Worm (Caenorhabditis elegans) whole organism, young adult: ENCODE data around the gene pus-1.

Experiments used
- F55B11.4 ChIP-seq: sonication (generic microtip); optimal IDR thresholded peaks from 2 replicates; lab custom pipeline; 2016; ENCODE audit warnings: missing compliant biosample characterization, missing genetic modification characterization, borderline replicate concordance; ENCODE audit not compliant: insufficient read depth
- K11D2.4 ChIP-seq: fragments of 200-800 bp; sonication (Bioruptor generic); IDR thresholded peaks from 2 replicates; pipeline ENCODE4 v1.3.6; 2022; ENCODE audit warnings: missing genetic modification reagents, missing genetic modification characterization, missing compliant biosample characterization
- Y79H2A.3 ChIP-seq: fragments of 200-800 bp; sonication (Bioruptor generic); conservative IDR thresholded peaks from 2 replicates; pipeline ENCODE4 v1.3.6; 2022; ENCODE audit warnings: missing genetic modification reagents, missing genetic modification characterization, missing compliant biosample characterization
- ama-1 ChIP-seq, 3 experiments: fragments of 150-350 bp in 1 of 3; sonication (generic microtip) in 2 of 3; optimal IDR thresholded peaks; 2 replicates each; lab custom pipeline; 2014 to 2018; ENCODE audit warnings: missing biosample characterization in 2 of 3, missing genetic modification characterization in 2 of 3, missing genetic modification reagents in 2 of 3
- cebp-2 ChIP-seq: fragments of 200-800 bp; sonication (Bioruptor generic); IDR thresholded peaks from 2 replicates; pipeline ENCODE4 v1.3.6; 2022; ENCODE audit warnings: missing genetic modification characterization, missing compliant biosample characterization
- egl-44 ChIP-seq: fragments of 200-800 bp; sonication (Bioruptor generic); IDR thresholded peaks from 2 replicates; pipeline ENCODE4 v1.3.6; 2022; ENCODE audit warnings: missing genetic modification reagents, missing genetic modification characterization, missing compliant biosample characterization
- gei-17 ChIP-seq: fragments of 200-800 bp; sonication (Bioruptor generic); optimal IDR thresholded peaks from 2 replicates; lab custom pipeline; 2018; ENCODE audit warnings: mild to moderate bottlenecking, missing genetic modification characterization, missing compliant biosample characterization
- let-607 ChIP-seq, 2 experiments: fragments of 200-800 bp in 1 of 2; sonication (Bioruptor generic) in 1 of 2; sonication (generic microtip) in 1 of 2; optimal IDR thresholded peaks; 2 replicates each; lab custom pipeline; 2016 to 2018; ENCODE audit warnings: mild to moderate bottlenecking in 2 of 2, missing compliant biosample characterization in 2 of 2, missing genetic modification characterization in 2 of 2, moderate library complexity in 2 of 2, missing genotype in 1 of 2
- madf-8 ChIP-seq: fragments of 200-800 bp; sonication (Bioruptor generic); conservative IDR thresholded peaks from 2 replicates; pipeline ENCODE4 v1.3.6; 2022; ENCODE audit warnings: missing genetic modification reagents, missing genetic modification characterization, missing compliant biosample characterization
- pha-4 ChIP-seq: fragments of 150-350 bp; sonication (generic microtip); optimal IDR thresholded peaks from 2 replicates; lab custom pipeline; 2014; ENCODE audit warnings: missing biosample characterization, missing genetic modification reagents, missing genetic modification characterization
- sptf-2 ChIP-seq: fragments of 200-800 bp; sonication (Bioruptor generic); optimal IDR thresholded peaks from 2 replicates; lab custom pipeline; 2018; ENCODE audit warnings: mild to moderate bottlenecking, missing genetic modification characterization, missing compliant biosample characterization
- tbp1 ChIP-seq: fragments of 200-800 bp; sonication (Bioruptor generic); optimal IDR thresholded peaks from 2 replicates; lab custom pipeline; 2018; ENCODE audit warnings: mild to moderate bottlenecking, missing genetic modification characterization, missing compliant biosample characterization
- unc-62 ChIP-seq: fragments of 150-350 bp; optimal IDR thresholded peaks from 2 replicates; lab custom pipeline; 2014; ENCODE audit warnings: missing biosample characterization, missing genetic modification reagents, missing genetic modification characterization
- ztf-25 ChIP-seq: fragments of 200-800 bp; sonication (Bioruptor generic); IDR thresholded peaks from 2 replicates; pipeline ENCODE4 v1.3.6; 2022; ENCODE audit warnings: missing genetic modification reagents, missing genetic modification characterization, missing compliant biosample characterization

ce11 chrV:16831310-16831709 lies 36.6 kb upstream of the pus-1 start:
- no peak for TF ChIP-seq madf-8 (GFP tag; lab: Robert Waterston, UW)
- TF ChIP-seq sptf-2 (GFP tag; lab: Kevin White, UChicago): no peak
- no peak for TF ChIP-seq K11D2.4 (GFP tag; lab: Robert Waterston, UW)
- TF ChIP-seq egl-44 (GFP tag; lab: Robert Waterston, UW): no peak
- no peak for TF ChIP-seq F55B11.4 (tag; lab: Kevin White, UChicago)
- no peak for TF ChIP-seq Y79H2A.3 (GFP tag; lab: Robert Waterston, UW)
- TF ChIP-seq let-607 (tag; optimal IDR thresholded peaks at IDR 0.05; lab: Kevin White, UChicago): no peak
- no peak for TF ChIP-seq gei-17 (GFP tag; lab: Kevin White, UChicago)
- no peak for TF ChIP-seq pha-4 (tag; lab: Kevin White, UChicago)
- TF ChIP-seq cebp-2 (GFP tag; lab: Robert Waterston, UW): no peak
- no peak for TF ChIP-seq ztf-25 (GFP tag; lab: Robert Waterston, UW)
- TF ChIP-seq unc-62 (GFP tag; lab: Kevin White, UChicago): no peak
- TF ChIP-seq tbp1: no peak
- TF ChIP-seq ama-1 (optimal IDR thresholded peaks at IDR 0.05; lab: Kevin White, UChicago): no peak
- TF ChIP-seq ama-1 (GFP tag; optimal IDR thresholded peaks at IDR 0.05; lab: Kevin White, UChicago): no peak
